Fruit fly (Drosophila melanogaster) whole organism, prepupa: ENCODE results near the gene pic.

ENCODE experiments used
- CG11902 ChIP-seq: fragments of 200-800 bp; sonication (Bioruptor generic); optimal IDR thresholded peaks from 3 replicates; lab custom pipeline; 2016; ENCODE audit warnings: missing biosample characterization, missing genetic modification characterization
- CG6808 ChIP-seq: fragments of 200-800 bp; sonication (Bioruptor generic); optimal IDR thresholded peaks from 3 replicates; lab custom pipeline; 2017; ENCODE audit warnings: missing biosample characterization, missing genetic modification characterization, mild to moderate bottlenecking, moderate library complexity, missing genetic modification reagents
- Eip93F ChIP-seq: fragments of 200-800 bp; sonication (Bioruptor generic); optimal IDR thresholded peaks from 2 replicates; lab custom pipeline; 2016; ENCODE audit warnings: missing biosample characterization, mild to moderate bottlenecking, missing genetic modification characterization
- Ets21C ChIP-seq: fragments of 200-800 bp; sonication (Bioruptor generic); optimal IDR thresholded peaks from 3 replicates; lab custom pipeline; 2016; ENCODE audit warnings: missing biosample characterization, missing genetic modification characterization
- pdm3 ChIP-seq: fragments of 200-800 bp; sonication (Bioruptor generic); optimal IDR thresholded peaks from 3 replicates; lab custom pipeline; 2016; ENCODE audit warnings: missing biosample characterization, missing genetic modification characterization

DNA sequence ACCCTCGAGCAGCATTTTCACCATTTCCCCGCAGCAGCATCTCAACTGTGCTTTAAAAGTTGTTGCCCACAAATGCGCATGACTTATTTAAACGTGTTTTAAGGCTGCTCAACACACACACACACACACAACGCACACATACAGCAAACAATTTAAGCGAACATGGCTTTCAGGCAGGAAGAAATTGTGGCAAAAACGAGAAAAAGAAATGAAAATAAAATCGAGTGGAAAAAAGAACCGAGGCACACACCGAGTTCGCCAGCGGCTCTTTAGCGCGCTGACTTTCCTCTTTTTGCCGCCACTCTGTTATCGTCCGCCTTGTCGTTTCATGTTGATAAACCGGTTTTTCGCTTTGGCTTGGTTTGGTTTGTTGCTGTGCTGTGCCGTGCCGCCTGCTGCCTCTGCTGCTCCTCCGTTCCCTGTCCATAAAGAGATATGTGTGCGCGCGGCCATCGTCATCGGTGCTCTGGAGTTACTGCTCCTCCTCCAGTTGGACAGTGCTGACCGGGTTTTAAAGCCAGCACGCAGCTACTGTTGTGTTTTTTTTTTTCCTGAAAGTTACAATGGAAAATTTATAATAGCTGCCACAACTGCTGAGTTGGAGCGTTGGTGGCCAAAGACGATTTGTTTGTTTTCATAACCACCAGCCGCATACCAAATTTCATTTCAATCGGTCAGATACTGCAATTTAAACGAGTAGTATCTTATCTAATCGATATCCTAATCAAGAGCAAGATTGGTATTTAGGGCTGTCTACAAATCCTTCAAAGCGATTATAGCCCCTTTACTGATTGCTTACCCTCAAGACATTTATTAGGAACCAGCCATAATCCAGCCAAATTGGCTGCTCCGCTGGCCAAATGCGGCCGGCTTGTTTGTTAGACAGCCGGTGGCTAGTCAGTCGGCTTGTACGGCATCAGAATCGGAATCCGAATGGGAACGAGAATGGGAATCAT is 36.0 kb upstream of the pic start:
- no peak for TF ChIP-seq pdm3 (GFP tag; lab: Kevin White, UChicago)
- TF ChIP-seq CG11902 (GFP tag; lab: Kevin White, UChicago) = no peak
- peak; percentile 42 for TF ChIP-seq CG6808 (GFP tag; lab: Kevin White, UChicago)
- no peak for TF ChIP-seq Ets21C (GFP tag; lab: Kevin White, UChicago)
- TF ChIP-seq Eip93F = peak; percentile 18
